Worm (Caenorhabditis elegans): Measurements from ENCODE around the gene brc-1.
"Not testable (repeated sequence)": the region's sequence is repeated elsewhere in the genome, so short reads cannot be mapped to it uniquely, and the experiment has no call there.

- not testable (repeated sequence) for TF ChIP-seq med-1 (GFP tag; optimal IDR thresholded peaks at IDR 0.05; ENCODE audit: insufficient read depth); klf-2 (GFP tag; conservative IDR thresholded peaks at IDR 0.05); ztf-23 (GFP tag; IDR thresholded peaks at IDR 0.05); cog-1 (tag; optimal IDR thresholded peaks at IDR 0.05); ztf-29 (GFP tag; IDR thresholded peaks at IDR 0.05); ref-1 (GFP tag; conservative IDR thresholded peaks at IDR 0.05); T22C8.4 (GFP tag; IDR thresholded peaks at IDR 0.05); tab-1 (GFP tag; IDR thresholded peaks at IDR 0.05)
- 0 out of 2 replicates have a peak, but pooled peaks have one; percentile 36 for TF ChIP-seq flt-1 (GFP tag; IDR thresholded peaks at IDR 0.05)
Measured at ce11 chrIII:3852030-3852579, 10.7 kb downstream of the brc-1 start, which contains the start of gene cyp-25A4.

All from whole organism, midembryonic.